Comparison of ENCODE assay signal across 3 fruit fly cellular contexts in genomic region chr3L:515614-516013, dm6.
A peak's percentile ranks its signal among the peaks of the same experiment; 100 is the strongest.
TF ChIP-seq lines count a peak whose summit lies in the region.

No protein-coding gene starts in this region.

- no peak for TF ChIP-seq CTCF in whole organism, embryonic (GFP tag; optimal IDR thresholded peaks at IDR 0.05; lab: Kevin White, UChicago)

TF ChIP-seq in whole organism, adult, 20 proteins besides CTCF, POLR2A, EP300 and RAD21:
- no peak for TF ChIP-seq Hr96 (GFP tag; optimal IDR thresholded peaks at IDR 0.05; lab: Kevin White, UChicago)
- TF ChIP-seq CG5204 (GFP tag; optimal IDR thresholded peaks at IDR 0.05; lab: Kevin White, UChicago) = no peak
- no peak for TF ChIP-seq CG33017 (tag; optimal IDR thresholded peaks at IDR 0.05; lab: Kevin White, UChicago)
- peak; percentile 94 for TF ChIP-seq tj (GFP tag; optimal IDR thresholded peaks at IDR 0.05; lab: Kevin White, UChicago)
TF ChIP-seq in whole organism, adult: peak in this region for 1.

TF ChIP-seq in whole organism, embryonic, 481 proteins besides CTCF, POLR2A, EP300 and RAD21:
- TF ChIP-seq CG1602 (GFP tag; optimal IDR thresholded peaks at IDR 0.05; lab: Kevin White, UChicago) = no peak
- TF ChIP-seq Doc3 (GFP tag; IDR thresholded peaks at IDR 0.05; lab: Robert Waterston, UW; ENCODE audit: partially characterized antibody) = no peak
- TF ChIP-seq H2.0 (GFP tag; IDR thresholded peaks at IDR 0.05; lab: Robert Waterston, UW) = no peak
- 0 out of 2 replicates have a peak, but pooled peaks have one; percentile 15 for TF ChIP-seq bbx (GFP tag; IDR thresholded peaks at IDR 0.05; lab: Robert Waterston, UW; ENCODE audit: partially characterized antibody)
- TF ChIP-seq vnd (GFP tag; IDR thresholded peaks at IDR 0.05; lab: Robert Waterston, UW; ENCODE audit: partially characterized antibody) = no peak
- TF ChIP-seq oc (tag; optimal IDR thresholded peaks at IDR 0.05; lab: Kevin White, UChicago) = no peak
- no peak for TF ChIP-seq sd (tag; optimal IDR thresholded peaks at IDR 0.05; lab: Kevin White, UChicago)
- TF ChIP-seq E2f2 (GFP tag; IDR thresholded peaks at IDR 0.05; lab: Robert Waterston, UW) = no peak

TF ChIP-seq in whole organism, prepupa, 60 proteins besides CTCF, POLR2A, EP300 and RAD21:
- TF ChIP-seq spab (GFP tag; optimal IDR thresholded peaks at IDR 0.05; lab: Kevin White, UChicago) = no peak
- TF ChIP-seq CG6163 (GFP tag; IDR thresholded peaks at IDR 0.05; lab: Robert Waterston, UW) = no peak
- 0 out of 3 replicates have a peak, but pooled peaks have one; percentile 16 for TF ChIP-seq eg (GFP tag; IDR thresholded peaks at IDR 0.05; lab: Robert Waterston, UW)
- peak; percentile 16 for TF ChIP-seq CG6854 (GFP tag; optimal IDR thresholded peaks at IDR 0.05; lab: Kevin White, UChicago)
- no peak for TF ChIP-seq fkh (GFP tag; optimal IDR thresholded peaks at IDR 0.05; lab: Kevin White, UChicago)
- no peak for TF ChIP-seq Hr4 (GFP tag; optimal IDR thresholded peaks at IDR 0.05; lab: Kevin White, UChicago)
- no peak; the same call in 2 of the 3 replicates for TF ChIP-seq CG8119 (GFP tag; IDR thresholded peaks at IDR 0.05; lab: Robert Waterston, UW)
- no peak for TF ChIP-seq CG31627 (GFP tag; optimal IDR thresholded peaks at IDR 0.05; lab: Kevin White, UChicago)
